Worm (Caenorhabditis elegans) whole organism, L4/young adult: ENCODE data around the gene ugt-32.
A peak's percentile ranks its signal among the peaks of the same experiment; 100 is the strongest.

ENCODE experiments used
- W03F9.2 ChIP-seq: fragments of 150-350 bp; optimal IDR thresholded peaks from 2 replicates; lab custom pipeline; 2014; ENCODE audit warnings: missing biosample characterization, missing genetic modification characterization
- dao-5 ChIP-seq: sonication (generic microtip); optimal IDR thresholded peaks from 2 replicates; lab custom pipeline; 2016; ENCODE audit warnings: missing genotype, missing genetic modification characterization, moderate library complexity, missing compliant biosample characterization
- him-1 ChIP-seq: sonication (generic microtip); optimal IDR thresholded peaks from 2 replicates; lab custom pipeline; 2016; ENCODE audit warnings: missing genotype, missing genetic modification reagents, missing genetic modification characterization, missing compliant biosample characterization

ugt-32 gene

ce11 chrV:3860123-3860522 lies 16.3 kb upstream of the ugt-32 start, which contains the start of gene nhr-189:
Gene nhr-189 (minus strand): TSS chrV:3860243.
- no peak for TF ChIP-seq W03F9.2
- TF ChIP-seq dao-5 (tag; lab: Kevin White, UChicago), result no peak
- TF ChIP-seq him-1 (tag; lab: Kevin White, UChicago), result no peak

- no peak for TF ChIP-seq dao-5 (tag; lab: Kevin White, UChicago)
- no peak for TF ChIP-seq W03F9.2
- TF ChIP-seq him-1 (tag; lab: Kevin White, UChicago), result no peak
Measured at ce11 chrV:3857778-3858177, 14.0 kb upstream of the ugt-32 start, which contains the start of gene nhr-188. Gene nhr-188 (minus strand): TSS chrV:3857861.

- TF ChIP-seq W03F9.2 (no peak), him-1 (tag; lab: Kevin White, UChicago) (no peak), dao-5 (tag; lab: Kevin White, UChicago) (no peak)
Measured at ce11 chrV:3855916-3856315, 12.1 kb upstream of the ugt-32 start.

ce11 chrV:3854847-3855246 lies 11.0 kb upstream of the ugt-32 start, which contains the start of gene nhr-186:
Gene nhr-186 (minus strand): TSS chrV:3854947.
- TF ChIP-seq him-1 (tag; lab: Kevin White, UChicago) (no peak), W03F9.2 (no peak), dao-5 (tag; lab: Kevin White, UChicago) (no peak)

- no peak for TF ChIP-seq him-1 (tag; lab: Kevin White, UChicago)
- TF ChIP-seq W03F9.2, result no peak
- no peak for TF ChIP-seq dao-5 (tag; lab: Kevin White, UChicago)
Measured at ce11 chrV:3851760-3852159, 8.0 kb upstream of the ugt-32 start.

- TF ChIP-seq W03F9.2 (no peak), dao-5 (tag; lab: Kevin White, UChicago) (no peak), him-1 (tag; lab: Kevin White, UChicago) (no peak)
Measured at ce11 chrV:3847268-3847667, 3.5 kb upstream of the ugt-32 start, which contains the start of gene nhr-185. Gene nhr-185 (minus strand): TSS chrV:3847368.

- TF ChIP-seq dao-5 (tag; lab: Kevin White, UChicago) (no peak), him-1 (tag; lab: Kevin White, UChicago) (no peak), W03F9.2 (no peak)
Measured at ce11 chrV:3841462-3841861, 2.3 kb downstream of the ugt-32 start.

ce11 chrV:3832661-3833060 lies 11.1 kb downstream of the ugt-32 start:
- TF ChIP-seq dao-5 (tag; lab: Kevin White, UChicago) (no peak), W03F9.2 (no peak), him-1 (tag; lab: Kevin White, UChicago) (no peak)

- TF ChIP-seq dao-5 (tag; lab: Kevin White, UChicago), result no peak
- TF ChIP-seq him-1 (tag; lab: Kevin White, UChicago), result no peak
- TF ChIP-seq W03F9.2, result no peak
Measured at ce11 chrV:3832103-3832502, 11.7 kb downstream of the ugt-32 start.

- TF ChIP-seq him-1 (tag; lab: Kevin White, UChicago), result no peak
- TF ChIP-seq dao-5 (tag; lab: Kevin White, UChicago), result no peak
- TF ChIP-seq W03F9.2, result no peak
Measured at ce11 chrV:3831616-3832015, 12.2 kb downstream of the ugt-32 start, which contains the start of gene H10D18.5. Gene H10D18.5 (minus strand): TSS chrV:3831716.

- TF ChIP-seq W03F9.2 (no peak), him-1 (tag; lab: Kevin White, UChicago) (no peak), dao-5 (tag; lab: Kevin White, UChicago) (no peak)
Measured at ce11 chrV:3825190-3825589, 18.6 kb downstream of the ugt-32 start.

- TF ChIP-seq him-1 (tag; lab: Kevin White, UChicago) (no peak), dao-5 (tag; lab: Kevin White, UChicago) (no peak), W03F9.2 (no peak)
Measured at ce11 chrV:3820875-3821274, 22.9 kb downstream of the ugt-32 start.

- TF ChIP-seq W03F9.2, result no peak
- TF ChIP-seq him-1 (tag; lab: Kevin White, UChicago), result peak; percentile 10
- TF ChIP-seq dao-5 (tag; lab: Kevin White, UChicago), result no peak
Measured at ce11 chrV:3814938-3815337, 28.9 kb downstream of the ugt-32 start, which contains the start of gene H10D18.1. Gene H10D18.1 (plus strand): TSS chrV:3815214.

ce11 chrV:3814009-3814408 lies 29.8 kb downstream of the ugt-32 start:
- TF ChIP-seq W03F9.2, result no peak
- no peak for TF ChIP-seq him-1 (tag; lab: Kevin White, UChicago)
- TF ChIP-seq dao-5 (tag; lab: Kevin White, UChicago), result no peak

ce11 chrV:3812291-3812690 lies 31.5 kb downstream of the ugt-32 start, which contains the start of gene scl-12:
Gene scl-12 (plus strand): TSS chrV:3812591.
- no peak for TF ChIP-seq dao-5 (tag; lab: Kevin White, UChicago)
- TF ChIP-seq W03F9.2, result no peak
- TF ChIP-seq him-1 (tag; lab: Kevin White, UChicago), result no peak
